Worm (Caenorhabditis elegans): Measurements from ENCODE around the gene lgc-57.

The lgc-57 gene

ce11 chrII:10694713-10695112 lies at the start of gene lgc-57:
Gene lgc-57, plus strand, starts transcription at chrII:10695013.
- TF ChIP-seq snpc-4 (tag; optimal IDR thresholded peaks at IDR 0.05) (no peak), unc-39 (tag; optimal IDR thresholded peaks at IDR 0.05) (no peak), egl-27 (tag; optimal IDR thresholded peaks at IDR 0.05) (no peak), elt-1 (tag; optimal IDR thresholded peaks at IDR 0.05) (no peak), ZK546.5 (tag; optimal IDR thresholded peaks at IDR 0.05) (no peak), ztf-4 (tag; optimal IDR thresholded peaks at IDR 0.05) (no peak), elt-3 (tag; optimal IDR thresholded peaks at IDR 0.05) (no peak), lin-15B (tag; optimal IDR thresholded peaks at IDR 0.05) (no peak), elt-2 (tag; optimal IDR thresholded peaks at IDR 0.05) (no peak), tbx-2 (tag; optimal IDR thresholded peaks at IDR 0.05) (no peak)

- TF ChIP-seq ceh-16 (tag; optimal IDR thresholded peaks at IDR 0.05) (no peak), tbx-2 (tag; optimal IDR thresholded peaks at IDR 0.05) (no peak), egl-27 (tag; optimal IDR thresholded peaks at IDR 0.05) (no peak), nhr-28 (tag; optimal IDR thresholded peaks at IDR 0.05) (no peak), nhr-43 (tag; optimal IDR thresholded peaks at IDR 0.05; ENCODE audit: poor library complexity, severe bottlenecking) (no peak), pqm-1 (tag; optimal IDR thresholded peaks at IDR 0.05) (peak; percentile 12), elt-2 (tag; optimal IDR thresholded peaks at IDR 0.05) (peak; percentile 58), nhr-237 (tag; optimal IDR thresholded peaks at IDR 0.05) (no peak), ztf-11 (tag; optimal IDR thresholded peaks at IDR 0.05) (no peak), zag-1 (tag; optimal IDR thresholded peaks at IDR 0.05) (no peak)
These were observed 47.8 kb upstream of the lgc-57 start, which contains the start of gene M28.10 for ce11 chrII:10646901-10647566. Gene M28.10, plus strand, starts transcription at chrII:10647516.

ce11 chrII:10652112-10652511 lies 42.7 kb upstream of the lgc-57 start, which contains the start of gene nphp-1:
Gene nphp-1, minus strand, starts transcription at chrII:10652256.
- TF ChIP-seq lin-39 (tag; optimal IDR thresholded peaks at IDR 0.05), result no peak
- no peak for TF ChIP-seq ceh-82 (tag; optimal IDR thresholded peaks at IDR 0.05)
- TF ChIP-seq snpc-4 (tag; optimal IDR thresholded peaks at IDR 0.05), result no peak
- TF ChIP-seq daf-12 (tag; optimal IDR thresholded peaks at IDR 0.05), result no peak
- TF ChIP-seq nhr-25 (tag; optimal IDR thresholded peaks at IDR 0.05), result no peak
- TF ChIP-seq R02D3.7 (tag; optimal IDR thresholded peaks at IDR 0.05), result no peak
- TF ChIP-seq jun-1 (tag; optimal IDR thresholded peaks at IDR 0.05), result no peak
- TF ChIP-seq egl-27 (tag; optimal IDR thresholded peaks at IDR 0.05), result no peak
- TF ChIP-seq mdl-1 (tag; optimal IDR thresholded peaks at IDR 0.05), result no peak
- TF ChIP-seq eor-1 (tag; optimal IDR thresholded peaks at IDR 0.05), result no peak
- no peak for TF ChIP-seq lin-15B (tag; optimal IDR thresholded peaks at IDR 0.05)
- TF ChIP-seq nhr-77 (tag; optimal IDR thresholded peaks at IDR 0.05), result no peak
- TF ChIP-seq nhr-28 (tag; optimal IDR thresholded peaks at IDR 0.05), result no peak
- TF ChIP-seq aly-2 (tag; optimal IDR thresholded peaks at IDR 0.05), result no peak
- TF ChIP-seq tbx-2 (tag; optimal IDR thresholded peaks at IDR 0.05), result no peak
- TF ChIP-seq nhr-76 (tag; optimal IDR thresholded peaks at IDR 0.05), result no peak
- no peak for TF ChIP-seq nhr-237 (tag; optimal IDR thresholded peaks at IDR 0.05)

ce11 chrII:10653559-10653958 lies 41.3 kb upstream of the lgc-57 start:
- TF ChIP-seq ztf-11 (tag; optimal IDR thresholded peaks at IDR 0.05) (no peak), pha-4 (tag; optimal IDR thresholded peaks at IDR 0.05) (peak; percentile 33), pqm-1 (tag; optimal IDR thresholded peaks at IDR 0.05) (peak; percentile 7), elt-2 (tag; optimal IDR thresholded peaks at IDR 0.05) (peak; percentile 66)

- TF ChIP-seq eor-1 (tag; optimal IDR thresholded peaks at IDR 0.05) (no peak), egl-27 (tag; optimal IDR thresholded peaks at IDR 0.05) (no peak), ama-1 (optimal IDR thresholded peaks at IDR 0.05) (no peak), elt-1 (tag; optimal IDR thresholded peaks at IDR 0.05) (no peak), mml-1 (tag; optimal IDR thresholded peaks at IDR 0.05) (no peak), skn-1 (tag; optimal IDR thresholded peaks at IDR 0.05) (no peak), snpc-4 (tag; optimal IDR thresholded peaks at IDR 0.05) (no peak), fkh-2 (tag; optimal IDR thresholded peaks at IDR 0.05) (no peak), hmg-11 (tag; optimal IDR thresholded peaks at IDR 0.05) (no peak), tbx-2 (tag; optimal IDR thresholded peaks at IDR 0.05) (no peak), zag-1 (tag; optimal IDR thresholded peaks at IDR 0.05) (no peak), nhr-11 (tag; optimal IDR thresholded peaks at IDR 0.05) (no peak), elt-3 (tag; optimal IDR thresholded peaks at IDR 0.05) (no peak), lin-15B (tag; optimal IDR thresholded peaks at IDR 0.05) (no peak), nhr-25 (tag; optimal IDR thresholded peaks at IDR 0.05) (no peak), mdl-1 (tag; optimal IDR thresholded peaks at IDR 0.05) (no peak)
These were observed 40.4 kb upstream of the lgc-57 start for ce11 chrII:10654435-10654834.

Measured in whole organism, L3 larva.